Fruit fly (Drosophila melanogaster): ENCODE data around the gene Npc2b.

dm6 chr3R:14100962-14101361 is 11.6 kb downstream of the Npc2b start:
- TF ChIP-seq Myc (optimal IDR thresholded peaks at IDR 0.05) = no peak
- no peak for TF ChIP-seq psq (optimal IDR thresholded peaks at IDR 0.05)
- TF ChIP-seq Sin3A (optimal IDR thresholded peaks at IDR 0.05) = no peak
- no peak for TF ChIP-seq ttk (optimal IDR thresholded peaks at IDR 0.05)
